Worm (Caenorhabditis elegans): ENCODE data around the gene M03C11.1.
"Not testable (repeated sequence)": the region's sequence is repeated elsewhere in the genome, so short reads cannot be mapped to it uniquely, and the experiment has no call there.

M03C11.1 gene

ce11 chrIII:10395990-10396389 is at the start of gene M03C11.1:
TSS of gene M03C11.1 (minus strand) at chrIII:10396090.
- TF ChIP-seq unc-62 (GFP tag; optimal IDR thresholded peaks at IDR 0.05): no peak

ce11 chrIII:10442355-10443140 is 46.7 kb upstream of the M03C11.1 start, which contains the start of the genes H04D03.2 and ecps-2:
TSS of gene H04D03.2 (minus strand) at chrIII:10442405.
TSS of gene ecps-2 (plus strand) at chrIII:10443090.
- no peak for TF ChIP-seq unc-62 (GFP tag; optimal IDR thresholded peaks at IDR 0.05)

ce11 chrIII:10438780-10439179 is 42.9 kb upstream of the M03C11.1 start, which contains the start of gene H04D03.6:
TSS of gene H04D03.6 (minus strand) at chrIII:10438880.
- not testable (repeated sequence) for TF ChIP-seq unc-62 (GFP tag; optimal IDR thresholded peaks at IDR 0.05)

- not testable (repeated sequence) for TF ChIP-seq unc-62 (GFP tag; optimal IDR thresholded peaks at IDR 0.05)
Observed at ce11 chrIII:10435938-10436842, 40.3 kb upstream of the M03C11.1 start, which contains the start of the genes smrd-1 and enu-3.1. TSS of gene smrd-1 (minus strand) at chrIII:10435988. TSS of gene enu-3.1 (plus strand) at chrIII:10436276.

- TF ChIP-seq unc-62 (GFP tag; optimal IDR thresholded peaks at IDR 0.05): no peak
Observed at ce11 chrIII:10432104-10432503, 36.2 kb upstream of the M03C11.1 start.

- no peak for TF ChIP-seq unc-62 (GFP tag; optimal IDR thresholded peaks at IDR 0.05)
Observed at ce11 chrIII:10427882-10428281, 32.0 kb upstream of the M03C11.1 start, which contains the start of gene prp-3. TSS of gene prp-3 (minus strand) at chrIII:10427982.

ce11 chrIII:10423906-10424305 is 28.0 kb upstream of the M03C11.1 start, which contains the start of gene M03C11.6:
TSS of gene M03C11.6 (minus strand) at chrIII:10424006.
- no peak for TF ChIP-seq unc-62 (GFP tag; optimal IDR thresholded peaks at IDR 0.05)

ce11 chrIII:10421680-10422079 is 25.8 kb upstream of the M03C11.1 start:
- no peak for TF ChIP-seq unc-62 (GFP tag; optimal IDR thresholded peaks at IDR 0.05)

ce11 chrIII:10415822-10416221 is 19.9 kb upstream of the M03C11.1 start, which contains the start of gene ymel-1:
TSS of gene ymel-1 (plus strand) at chrIII:10416139.
- no peak for TF ChIP-seq unc-62 (GFP tag; optimal IDR thresholded peaks at IDR 0.05)

ce11 chrIII:10407198-10407663 is 11.3 kb upstream of the M03C11.1 start, which contains the start of gene hat-1:
TSS of gene hat-1 (minus strand) at chrIII:10407248.
- no peak for TF ChIP-seq unc-62 (GFP tag; optimal IDR thresholded peaks at IDR 0.05)

- TF ChIP-seq unc-62 (GFP tag; optimal IDR thresholded peaks at IDR 0.05): no peak
Observed at ce11 chrIII:10404918-10405317, 9.0 kb upstream of the M03C11.1 start, which contains the start of the genes M03C11.3 and chl-1. TSS of gene M03C11.3 (plus strand) at chrIII:10405070. TSS of gene chl-1 (minus strand) at chrIII:10405240.

ce11 chrIII:10398919-10399318 is 3.0 kb upstream of the M03C11.1 start:
- no peak for TF ChIP-seq unc-62 (GFP tag; optimal IDR thresholded peaks at IDR 0.05)

- TF ChIP-seq unc-62 (GFP tag; optimal IDR thresholded peaks at IDR 0.05): no peak
Observed at ce11 chrIII:10396891-10397502, 1.1 kb upstream of the M03C11.1 start.

- no peak for TF ChIP-seq unc-62 (GFP tag; optimal IDR thresholded peaks at IDR 0.05)
Observed at ce11 chrIII:10391628-10392027, 4.3 kb downstream of the M03C11.1 start, which contains the start of gene M03C11.9. TSS of gene M03C11.9 (minus strand) at chrIII:10391728.

- TF ChIP-seq unc-62 (GFP tag; optimal IDR thresholded peaks at IDR 0.05): no peak
Observed at ce11 chrIII:10389608-10390007, 6.3 kb downstream of the M03C11.1 start.
